Worm (Caenorhabditis elegans) whole organism, midembryonic: ENCODE results near the gene dnj-22.

Experiments used
- T22C8.4 ChIP-seq: fragments of 200-800 bp; sonication (Bioruptor generic); IDR thresholded peaks from 2 replicates; pipeline ENCODE4 v1.3.6; 2022; ENCODE audit warnings: missing genetic modification characterization, missing compliant biosample characterization
- cog-1 ChIP-seq: sonication (generic microtip); optimal IDR thresholded peaks from 2 replicates; lab custom pipeline; 2016; ENCODE audit warnings: missing genetic modification characterization, missing compliant biosample characterization
- flt-1 ChIP-seq: fragments of 200-800 bp; sonication (Bioruptor generic); IDR thresholded peaks from 2 replicates; pipeline ENCODE4 v1.3.6; 2022; ENCODE audit warnings: missing genetic modification characterization, missing compliant biosample characterization
- klf-2 ChIP-seq: fragments of 200-800 bp; sonication (Bioruptor generic); conservative IDR thresholded peaks from 2 replicates; pipeline ENCODE4 v1.3.6; 2022; ENCODE audit warnings: missing genetic modification reagents, missing genetic modification characterization, missing compliant biosample characterization
- ref-1 ChIP-seq: fragments of 200-800 bp; sonication (Bioruptor generic); conservative IDR thresholded peaks from 2 replicates; pipeline ENCODE4 v1.3.6; 2022; ENCODE audit warnings: missing genetic modification reagents, missing genetic modification characterization, missing compliant biosample characterization
- tab-1 ChIP-seq: fragments of 200-800 bp; sonication (Bioruptor generic); IDR thresholded peaks from 2 replicates; pipeline ENCODE4 v1.3.6; 2022; ENCODE audit warnings: missing genetic modification characterization, missing compliant biosample characterization
- ztf-23 ChIP-seq: fragments of 200-800 bp; sonication (Bioruptor generic); IDR thresholded peaks from 2 replicates; pipeline ENCODE4 v1.3.6; 2022; ENCODE audit warnings: missing genetic modification reagents, missing genetic modification characterization, missing compliant biosample characterization

ce11 chrV:8460306-8460705, 1.6 kb downstream of the dnj-22 start, which contains the start of gene T23B12.6:
- TF ChIP-seq ref-1 (GFP tag; lab: Robert Waterston, UW) (no peak), ztf-23 (GFP tag; lab: Robert Waterston, UW) (no peak), tab-1 (GFP tag; lab: Robert Waterston, UW) (no peak), klf-2 (no peak), T22C8.4 (no peak), flt-1 (GFP tag; lab: Robert Waterston, UW) (no peak), cog-1 (tag; lab: Kevin White, UChicago) (no peak)
